Worm (Caenorhabditis elegans): ENCODE data around the gene sri-72.

The sri-72 gene

DNA sequence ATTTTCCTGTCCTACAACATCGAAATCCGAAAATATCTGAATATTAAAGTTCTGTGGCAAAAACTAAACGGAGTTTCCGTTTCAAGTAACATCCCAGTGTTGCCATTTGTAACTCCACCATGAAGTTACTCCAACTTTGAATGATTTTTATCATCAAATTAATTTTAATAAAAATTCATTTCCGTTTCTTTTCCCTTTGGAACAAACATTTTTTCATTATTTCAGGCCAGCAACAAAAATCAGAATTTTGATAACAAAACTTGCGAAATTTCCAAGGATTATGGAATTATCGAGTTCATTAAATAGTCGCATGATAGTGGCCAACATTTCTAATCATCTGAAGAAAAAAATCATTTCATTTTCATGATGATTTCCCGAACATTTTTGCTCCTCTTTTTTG is 5.2 kb downstream of the sri-72 start, which contains the start of gene C14C6.2:
TSS of gene C14C6.2 (plus strand) at position 301 of the 400 bp plus-strand sequence.
- TF ChIP-seq tbx-2 (tag; optimal IDR thresholded peaks at IDR 0.05) (no peak), mdl-1 (tag; optimal IDR thresholded peaks at IDR 0.05) (no peak), sptf-1 (tag; optimal IDR thresholded peaks at IDR 0.05) (no peak), pax-3 (tag; optimal IDR thresholded peaks at IDR 0.05) (no peak), fkh-10 (GFP tag; optimal IDR thresholded peaks at IDR 0.05) (no peak)

DNA sequence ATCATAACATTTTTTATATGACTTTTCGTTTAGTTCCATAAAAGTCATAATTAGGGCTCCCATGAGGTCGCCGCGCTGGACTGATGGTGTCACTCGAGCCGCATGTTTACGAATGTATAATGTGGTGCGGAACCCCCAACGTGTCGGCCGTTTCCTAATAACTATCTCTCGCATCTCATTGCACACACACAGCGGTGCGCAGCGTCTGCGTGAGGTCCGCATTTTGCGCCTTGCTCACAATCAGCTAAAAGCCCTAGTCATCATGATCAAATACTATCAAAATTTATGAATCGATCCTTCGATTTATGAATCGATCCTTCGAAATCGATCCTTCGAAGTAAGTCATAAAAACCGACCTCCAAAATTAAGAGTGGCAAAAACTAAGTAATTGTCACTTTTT is 8.1 kb downstream of the sri-72 start, which contains the start of gene srx-7:
TSS of gene srx-7 (plus strand) at position 256 of the 400 bp plus-strand sequence.
- TF ChIP-seq lin-35 (GFP tag; optimal IDR thresholded peaks at IDR 0.05): no peak
- no peak for TF ChIP-seq nhr-20 (tag; optimal IDR thresholded peaks at IDR 0.05)
- no peak for TF ChIP-seq aly-2 (tag; optimal IDR thresholded peaks at IDR 0.05)
- no peak for TF ChIP-seq nhr-85 (tag)
- no peak for TF ChIP-seq lin-14 (GFP tag; optimal IDR thresholded peaks at IDR 0.05)
- no peak for TF ChIP-seq dsc-1 (tag; optimal IDR thresholded peaks at IDR 0.05)
- TF ChIP-seq Y116A8C.19 (tag; optimal IDR thresholded peaks at IDR 0.05; ENCODE audit: borderline replicate concordance): no peak
- no peak for TF ChIP-seq vab-15 (tag; optimal IDR thresholded peaks at IDR 0.05)
- no peak for TF ChIP-seq ceh-88 (GFP tag; IDR thresholded peaks at IDR 0.05)
- no peak for TF ChIP-seq hlh-4 (tag; optimal IDR thresholded peaks at IDR 0.05)
- no peak for TF ChIP-seq zip-4 (GFP tag; optimal IDR thresholded peaks at IDR 0.05)
- no peak for TF ChIP-seq lin-39 (tag; optimal IDR thresholded peaks at IDR 0.05)
- TF ChIP-seq C04F5.9 (tag; optimal IDR thresholded peaks at IDR 0.05): no peak
- TF ChIP-seq ceh-90 (tag; optimal IDR thresholded peaks at IDR 0.05): no peak
- TF ChIP-seq ets-5 (GFP tag; IDR thresholded peaks at IDR 0.05): no peak

DNA sequence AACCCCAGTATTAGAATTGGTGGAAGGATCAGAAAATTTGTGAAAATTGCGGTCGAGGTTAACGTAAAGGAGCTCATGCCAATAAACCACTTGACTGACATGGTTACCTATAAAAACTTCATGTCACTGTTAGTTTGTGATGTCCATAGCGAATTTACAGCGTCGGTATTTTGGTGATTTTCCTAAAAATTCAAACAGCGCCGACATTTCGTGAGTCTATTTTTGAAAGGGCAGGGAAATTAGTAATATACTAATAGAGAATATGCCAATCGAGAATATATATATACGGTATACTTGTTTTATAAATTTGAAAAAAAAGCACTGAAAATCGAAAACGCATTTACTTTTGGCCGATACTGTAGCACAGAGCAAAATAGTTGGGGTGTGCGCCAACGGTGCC is 11.9 kb downstream of the sri-72 start, which contains the start of gene srx-8:
TSS of gene srx-8 (minus strand) at position 101 of the 400 bp plus-strand sequence.
- no peak for TF ChIP-seq dsc-1 (tag; optimal IDR thresholded peaks at IDR 0.05)
- no peak for TF ChIP-seq C16A3.4 (tag; optimal IDR thresholded peaks at IDR 0.05)
- no peak for TF ChIP-seq nhr-85 (tag)
- TF ChIP-seq hlh-17 (GFP tag; optimal IDR thresholded peaks at IDR 0.05; ENCODE audit: borderline replicate concordance): no peak
- TF ChIP-seq nhr-12 (tag; optimal IDR thresholded peaks at IDR 0.05): no peak
- TF ChIP-seq dpl-1 (GFP tag; optimal IDR thresholded peaks at IDR 0.05): no peak
- no peak for TF ChIP-seq efl-1 (optimal IDR thresholded peaks at IDR 0.05)
- TF ChIP-seq efl-1 (GFP tag; optimal IDR thresholded peaks at IDR 0.05 in 1 of 2): peak in 1 of 2 experiments; percentile 56
- no peak for TF ChIP-seq efl-3 (GFP tag; optimal IDR thresholded peaks at IDR 0.05)
- no peak for TF ChIP-seq ceh-82 (tag; optimal IDR thresholded peaks at IDR 0.05)

DNA sequence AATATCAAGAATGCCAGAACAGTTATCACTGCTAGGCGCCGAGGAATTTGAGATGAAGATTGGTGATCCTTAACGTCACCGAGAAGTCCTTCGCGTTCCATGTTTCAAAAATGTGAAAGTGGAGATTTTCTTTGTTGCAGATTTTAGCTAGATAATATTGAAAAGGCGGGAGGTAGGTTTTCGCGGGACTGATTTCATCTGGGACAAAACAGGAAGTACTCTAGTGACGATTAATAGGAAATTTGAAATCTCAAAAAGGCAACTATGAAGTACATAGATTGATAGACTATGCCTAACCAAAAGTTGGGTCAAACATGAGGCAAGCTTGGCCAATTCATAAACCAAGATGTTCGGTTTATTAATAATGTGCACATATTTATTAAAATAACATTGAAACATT is 14.9 kb downstream of the sri-72 start, which contains the start of gene C14C6.8:
TSS of gene C14C6.8 (minus strand) at position 101 of the 400 bp plus-strand sequence.
- TF ChIP-seq lin-13 (GFP tag; optimal IDR thresholded peaks at IDR 0.05) (no peak), ama-1 (optimal IDR thresholded peaks at IDR 0.05) (no peak), efl-3 (GFP tag; optimal IDR thresholded peaks at IDR 0.05) (no peak), swsn-7 (tag; optimal IDR thresholded peaks at IDR 0.05) (no peak), lin-15B (tag; optimal IDR thresholded peaks at IDR 0.05) (no peak), sox-4 (tag; optimal IDR thresholded peaks at IDR 0.05) (no peak), nhr-77 (tag; optimal IDR thresholded peaks at IDR 0.05) (no peak), efl-1 (optimal IDR thresholded peaks at IDR 0.05) (no peak), efl-1 (GFP tag; optimal IDR thresholded peaks at IDR 0.05 in 1 of 2) (no peak)

- TF ChIP-seq lin-14 (GFP tag; optimal IDR thresholded peaks at IDR 0.05) (no peak), nhr-77 (tag; optimal IDR thresholded peaks at IDR 0.05) (no peak)
Observed at ce11 chrV:552406-552805, 15.6 kb downstream of the sri-72 start.

ce11 chrV:547980-548379 is 20.0 kb downstream of the sri-72 start, which contains the start of gene C14C6.6:
Gene C14C6.6 (minus strand): TSS chrV:548080.
- TF ChIP-seq dsc-1 (tag; optimal IDR thresholded peaks at IDR 0.05): no peak
- no peak for TF ChIP-seq fos-1 (tag; optimal IDR thresholded peaks at IDR 0.05)
- no peak for TF ChIP-seq tbx-2 (tag; optimal IDR thresholded peaks at IDR 0.05)
- TF ChIP-seq efl-3 (GFP tag; optimal IDR thresholded peaks at IDR 0.05): no peak
- TF ChIP-seq ets-5 (GFP tag; IDR thresholded peaks at IDR 0.05): no peak
- TF ChIP-seq hpl-2 (GFP tag; optimal IDR thresholded peaks at IDR 0.05): no peak
- no peak for TF ChIP-seq zip-4 (GFP tag; optimal IDR thresholded peaks at IDR 0.05)
- TF ChIP-seq fkh-10 (GFP tag; optimal IDR thresholded peaks at IDR 0.05): no peak
- TF ChIP-seq egl-13 (tag; optimal IDR thresholded peaks at IDR 0.05): no peak
- no peak for TF ChIP-seq mef-2 (tag; optimal IDR thresholded peaks at IDR 0.05)
- no peak for TF ChIP-seq ama-1 (optimal IDR thresholded peaks at IDR 0.05)
- TF ChIP-seq unc-30 (tag; optimal IDR thresholded peaks at IDR 0.05): no peak
- TF ChIP-seq sup-37 (GFP tag; optimal IDR thresholded peaks at IDR 0.05): no peak
- TF ChIP-seq Y116A8C.19 (tag; optimal IDR thresholded peaks at IDR 0.05; ENCODE audit: borderline replicate concordance): no peak
- TF ChIP-seq ces-1 (GFP tag; optimal IDR thresholded peaks at IDR 0.05): no peak
- no peak for TF ChIP-seq nhr-71 (tag; optimal IDR thresholded peaks at IDR 0.05)
